Worm (Caenorhabditis elegans): Measurements from ENCODE around the gene C34F11.8.

Gene C34F11.8

ce11 chrII:5226309-5226708, 15.5 kb upstream of the C34F11.8 start:
- peak; percentile 36; the same call in 1 of the 2 replicates for TF ChIP-seq hmg-1.2 (GFP tag; IDR thresholded peaks at IDR 0.05)
- no peak for TF ChIP-seq tbp1 (GFP tag; optimal IDR thresholded peaks at IDR 0.05)
- TF ChIP-seq nfyb-1 (GFP tag; IDR thresholded peaks at IDR 0.05), result 0 out of 2 replicates have a peak, but pooled peaks have one; percentile 43
- TF ChIP-seq sptf-2 (GFP tag; optimal IDR thresholded peaks at IDR 0.05), result no peak
- TF ChIP-seq T07F8.4 (tag; optimal IDR thresholded peaks at IDR 0.05), result no peak

- TF ChIP-seq cebp-2 (GFP tag; IDR thresholded peaks at IDR 0.05) (no peak), lin-35 (GFP tag; optimal IDR thresholded peaks at IDR 0.05) (no peak), lsl-1 (GFP tag; optimal IDR thresholded peaks at IDR 0.05) (no peak), B0261.1 (tag; optimal IDR thresholded peaks at IDR 0.05) (no peak), attf-3 (GFP tag; conservative IDR thresholded peaks at IDR 0.05) (no peak), F33H1.4 (GFP tag; IDR thresholded peaks at IDR 0.05) (no peak), ceh-91 (GFP tag; IDR thresholded peaks at IDR 0.05) (no peak), sptf-2 (GFP tag; optimal IDR thresholded peaks at IDR 0.05) (no peak), F37B4.10 (GFP tag; IDR thresholded peaks at IDR 0.05) (no peak), ceh-58 (GFP tag; IDR thresholded peaks at IDR 0.05) (no peak), nhr-120 (GFP tag; IDR thresholded peaks at IDR 0.05) (no peak), mes-4 (tag; optimal IDR thresholded peaks at IDR 0.05) (no peak), B0336.3 (GFP tag; IDR thresholded peaks at IDR 0.05) (no peak)
Observed at ce11 chrII:5225284-5225683, 14.5 kb upstream of the C34F11.8 start, which contains the start of gene dsh-1. Gene dsh-1, minus strand, starts transcription at chrII:5225384.

ce11 chrII:5222830-5223229, 12.1 kb upstream of the C34F11.8 start:
- no peak for TF ChIP-seq egrh-3 (GFP tag; IDR thresholded peaks at IDR 0.05)
- no peak for TF ChIP-seq rcor-1 (GFP tag; IDR thresholded peaks at IDR 0.05)
- TF ChIP-seq F23B12.7 (tag; optimal IDR thresholded peaks at IDR 0.05; ENCODE audit: insufficient read depth), result no peak
- no peak for TF ChIP-seq lin-35 (GFP tag; optimal IDR thresholded peaks at IDR 0.05)
- TF ChIP-seq ceh-91 (GFP tag; IDR thresholded peaks at IDR 0.05), result no peak
- TF ChIP-seq T07F8.4 (tag; optimal IDR thresholded peaks at IDR 0.05), result no peak
- TF ChIP-seq somi-1 (GFP tag; optimal IDR thresholded peaks at IDR 0.05), result no peak
- no peak for TF ChIP-seq madf-10 (tag; optimal IDR thresholded peaks at IDR 0.05)
- TF ChIP-seq fkh-3 (tag; optimal IDR thresholded peaks at IDR 0.05), result no peak
- no peak for TF ChIP-seq egl-44 (GFP tag; IDR thresholded peaks at IDR 0.05)
- no peak for TF ChIP-seq F57A8.1 (GFP tag; optimal IDR thresholded peaks at IDR 0.05)

ce11 chrII:5220648-5221047, 9.9 kb upstream of the C34F11.8 start:
- no peak for TF ChIP-seq hrde-1 (tag; optimal IDR thresholded peaks at IDR 0.05; ENCODE audit: borderline replicate concordance)
- TF ChIP-seq ceh-40 (GFP tag; IDR thresholded peaks at IDR 0.05), result no peak
- no peak for TF ChIP-seq nhr-90 (tag; optimal IDR thresholded peaks at IDR 0.05)
- TF ChIP-seq ccch-3 (GFP tag; optimal IDR thresholded peaks at IDR 0.05), result no peak
- TF ChIP-seq atf-7 (tag; optimal IDR thresholded peaks at IDR 0.05), result no peak
- no peak for TF ChIP-seq snpc-3.4 (tag; optimal IDR thresholded peaks at IDR 0.05)
- TF ChIP-seq madf-6 (GFP tag; IDR thresholded peaks at IDR 0.05), result no peak
- no peak for TF ChIP-seq ztf-6 (GFP tag; IDR thresholded peaks at IDR 0.05)
- TF ChIP-seq nhr-27 (tag; optimal IDR thresholded peaks at IDR 0.05), result no peak
- TF ChIP-seq cebp-2 (GFP tag; IDR thresholded peaks at IDR 0.05), result no peak
- TF ChIP-seq madf-10 (tag; optimal IDR thresholded peaks at IDR 0.05), result no peak
- no peak for TF ChIP-seq Y95B8A.8 (GFP tag; IDR thresholded peaks at IDR 0.05)
- no peak for TF ChIP-seq efl-1 (GFP tag; optimal IDR thresholded peaks at IDR 0.05)
- TF ChIP-seq mcd-1 (GFP tag; IDR thresholded peaks at IDR 0.05), result no peak
- no peak for TF ChIP-seq akir-1 (GFP tag; optimal IDR thresholded peaks at IDR 0.05)
- no peak for TF ChIP-seq mes-4 (tag; optimal IDR thresholded peaks at IDR 0.05)
- TF ChIP-seq sptf-2 (GFP tag; optimal IDR thresholded peaks at IDR 0.05), result no peak
- TF ChIP-seq unc-130 (GFP tag; optimal IDR thresholded peaks at IDR 0.05), result no peak
